Worm (Caenorhabditis elegans) whole organism, midembryonic: ENCODE results near the gene mec-12.

Source experiments
- cog-1 ChIP-seq: sonication (generic microtip); optimal IDR thresholded peaks from 2 replicates; lab custom pipeline; 2016; ENCODE audit warnings: missing genetic modification characterization, missing compliant biosample characterization
- flt-1 ChIP-seq: fragments of 200-800 bp; sonication (Bioruptor generic); IDR thresholded peaks from 2 replicates; pipeline ENCODE4 v1.3.6; 2022; ENCODE audit warnings: missing genetic modification characterization, missing compliant biosample characterization
- ref-1 ChIP-seq: fragments of 200-800 bp; sonication (Bioruptor generic); conservative IDR thresholded peaks from 2 replicates; pipeline ENCODE4 v1.3.6; 2022; ENCODE audit warnings: missing genetic modification reagents, missing genetic modification characterization, missing compliant biosample characterization
- tab-1 ChIP-seq: fragments of 200-800 bp; sonication (Bioruptor generic); IDR thresholded peaks from 2 replicates; pipeline ENCODE4 v1.3.6; 2022; ENCODE audit warnings: missing genetic modification characterization, missing compliant biosample characterization
- ztf-29 ChIP-seq: fragments of 200-800 bp; sonication (Bioruptor generic); IDR thresholded peaks from 2 replicates; pipeline ENCODE4 v1.3.6; 2022; ENCODE audit warnings: missing genetic modification reagents, missing genetic modification characterization, missing compliant biosample characterization

DNA sequence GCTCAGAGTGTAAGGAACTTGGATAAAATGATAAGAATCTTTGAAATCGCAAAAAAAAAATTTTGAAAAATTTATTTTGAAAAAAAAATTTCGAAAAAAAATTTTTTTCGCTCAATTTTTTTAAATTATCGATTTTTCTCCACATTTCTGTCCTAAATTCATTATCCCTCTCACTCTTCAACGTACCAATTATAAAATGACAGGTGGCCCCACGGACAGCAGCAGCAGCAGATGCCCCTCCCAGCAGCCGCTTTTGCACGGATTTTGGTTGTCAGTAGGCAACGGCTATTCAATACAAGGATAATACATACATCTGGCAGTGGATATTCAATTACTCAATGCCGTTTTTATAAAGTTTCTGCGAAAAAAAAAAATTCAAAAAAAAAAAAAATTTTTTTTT, 52.6 kb downstream of the mec-12 start, which contains the start of gene sft-1:
- TF ChIP-seq ref-1 = no peak
- no peak for TF ChIP-seq tab-1
- TF ChIP-seq cog-1 (tag; lab: Kevin White, UChicago) = no peak
- no peak for TF ChIP-seq ztf-29 (GFP tag; lab: Robert Waterston, UW)
- no peak for TF ChIP-seq flt-1
